Fruit fly (Drosophila melanogaster) whole organism, pupa: ENCODE data around the gene CG6985.

ENCODE experiments used
- CG14655 ChIP-seq: fragments of 200-800 bp; sonication (Bioruptor generic); optimal IDR thresholded peaks from 3 replicates; lab custom pipeline; 2017; ENCODE audit warnings: mild to moderate bottlenecking, missing biosample characterization, missing genetic modification reagents, missing genetic modification characterization
- CG17806 ChIP-seq: fragments of 200-800 bp; sonication (Bioruptor generic); optimal IDR thresholded peaks from 2 replicates; lab custom pipeline; 2018; ENCODE audit warnings: missing biosample characterization, mild to moderate bottlenecking, missing genetic modification characterization, moderate library complexity
- CG32121 ChIP-seq: fragments of 200-800 bp; sonication (Bioruptor generic); IDR thresholded peaks from 2 replicates; pipeline ENCODE4 v1.3.6; 2022; ENCODE audit warnings: missing biosample characterization, missing genetic modification characterization
- CG8159 ChIP-seq: fragments of 200-800 bp; sonication (Bioruptor generic); optimal IDR thresholded peaks from 3 replicates; lab custom pipeline; 2018; ENCODE audit warnings: missing biosample characterization, mild to moderate bottlenecking, missing genetic modification characterization, moderate library complexity
- CG8301 ChIP-seq: fragments of 200-800 bp; sonication (Bioruptor generic); optimal IDR thresholded peaks from 2 replicates; lab custom pipeline; 2018; ENCODE audit warnings: missing biosample characterization, mild to moderate bottlenecking, missing genetic modification characterization
- CG9948 ChIP-seq: fragments of 200-800 bp; sonication (Bioruptor generic); optimal IDR thresholded peaks from 2 replicates; lab custom pipeline; 2018; ENCODE audit warnings: missing biosample characterization, mild to moderate bottlenecking, missing genetic modification characterization, moderate library complexity
- Ets98B ChIP-seq: fragments of 200-800 bp; sonication (Bioruptor generic); IDR thresholded peaks from 2 replicates; pipeline ENCODE4 v1.3.6; 2022; ENCODE audit warnings: missing biosample characterization, missing genetic modification characterization
- Pif1A ChIP-seq: fragments of 200-800 bp; sonication (Bioruptor generic); optimal IDR thresholded peaks from 3 replicates; lab custom pipeline; 2016; ENCODE audit warnings: missing biosample characterization, missing genetic modification characterization
- gl ChIP-seq: fragments of 200-800 bp; sonication (Bioruptor generic); optimal IDR thresholded peaks from 2 replicates; lab custom pipeline; 2018; ENCODE audit warnings: missing biosample characterization, mild to moderate bottlenecking, missing genetic modification characterization
- rn ChIP-seq: fragments of 200-800 bp; sonication (Bioruptor generic); IDR thresholded peaks from 2 replicates; pipeline ENCODE4 v1.3.6; 2022; ENCODE audit warnings: missing biosample characterization, missing genetic modification characterization

DNA sequence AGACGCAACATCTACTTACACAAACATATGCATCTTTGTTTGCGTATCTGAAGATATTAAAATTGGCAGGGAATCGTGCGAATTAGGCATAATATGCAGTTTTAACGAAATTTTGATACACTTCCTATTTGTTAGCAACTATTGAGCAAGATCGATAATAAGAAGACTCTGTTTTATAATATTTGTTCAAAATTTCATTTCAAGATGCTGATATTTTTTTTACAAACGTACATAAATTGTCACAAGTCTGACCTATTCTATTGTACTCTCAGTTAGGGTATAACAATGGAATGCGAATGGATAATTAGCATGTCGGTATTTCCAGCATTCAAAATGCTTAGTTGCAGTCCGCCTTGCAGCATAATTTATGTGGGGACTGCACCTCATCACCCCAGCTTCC lies 13.1 kb upstream of the CG6985 start:
- peak; percentile 53 for TF ChIP-seq CG9948 (tag; lab: Kevin White, UChicago)
- no peak for TF ChIP-seq CG14655
- TF ChIP-seq gl, result no peak
- 0 out of 2 replicates have a peak, but pooled peaks have one; percentile 6 for TF ChIP-seq rn (GFP tag; lab: Robert Waterston, UW)
- peak; percentile 51; the same call in 1 of the 2 replicates for TF ChIP-seq CG32121 (GFP tag; lab: Robert Waterston, UW)
- no peak for TF ChIP-seq Pif1A
- TF ChIP-seq CG8301 (tag; lab: Kevin White, UChicago), result peak; percentile 64
- peak; percentile 27 for TF ChIP-seq CG17806 (tag; lab: Kevin White, UChicago)
- TF ChIP-seq Ets98B (GFP tag; lab: Robert Waterston, UW), result peak; percentile 70
- no peak for TF ChIP-seq CG8159 (tag; lab: Kevin White, UChicago)
